Fruit fly (Drosophila melanogaster): ENCODE measurements around the gene Arf1.
A peak's percentile ranks its signal among the peaks of the same experiment; 100 is the strongest.

Gene Arf1

dm6 chr3L:22863367-22864078 is 8.5 kb downstream of the Arf1 start, which contains the start of gene CG33169 (continued):
- TF ChIP-seq Chrac-16 (GFP tag; optimal IDR thresholded peaks at IDR 0.05) (peak; percentile 71), CG11093 (GFP tag; IDR thresholded peaks at IDR 0.05) (peak; percentile 73; the same call in 2 of the 3 replicates), NFAT (GFP tag; IDR thresholded peaks at IDR 0.05) (peak; percentile 96), repo (GFP tag; optimal IDR thresholded peaks at IDR 0.05) (peak; percentile 87), Lpt (GFP tag; optimal IDR thresholded peaks at IDR 0.05) (no peak), Hand (GFP tag; optimal IDR thresholded peaks at IDR 0.05) (peak; percentile 47), Dref (GFP tag; IDR thresholded peaks at IDR 0.05) (peak; percentile 60), twi (tag; optimal IDR thresholded peaks at IDR 0.05) (peak; percentile 52), CG11085 (GFP tag; IDR thresholded peaks at IDR 0.05) (peak; percentile 95), Max (GFP tag; optimal IDR thresholded peaks at IDR 0.05) (peak; percentile 84), so (GFP tag; IDR thresholded peaks at IDR 0.05) (peak; percentile 71; the same call in 2 of the 3 replicates), CG10462 (GFP tag; optimal IDR thresholded peaks at IDR 0.05) (peak; percentile 16), cas (GFP tag; IDR thresholded peaks at IDR 0.05) (peak; percentile 81), gcm2 (GFP tag; optimal IDR thresholded peaks at IDR 0.05) (peak; percentile 80), da (GFP tag; optimal IDR thresholded peaks at IDR 0.05) (peak; percentile 79), scrt (GFP tag; optimal IDR thresholded peaks at IDR 0.05) (peak; percentile 100), nau (GFP tag; optimal IDR thresholded peaks at IDR 0.05) (no peak), Sin3A (optimal IDR thresholded peaks at IDR 0.05) (peak; percentile 53), kni (GFP tag; optimal IDR thresholded peaks at IDR 0.05) (peak; percentile 79), pnt (GFP tag; optimal IDR thresholded peaks at IDR 0.05) (peak; percentile 81), gt (GFP tag; IDR thresholded peaks at IDR 0.05) (peak; percentile 59), caup (GFP tag; optimal IDR thresholded peaks at IDR 0.05; ENCODE audit: severe bottlenecking) (peak; percentile 91), Taf1 (GFP tag; IDR thresholded peaks at IDR 0.05) (no peak), Tbp (GFP tag; optimal IDR thresholded peaks at IDR 0.05) (no peak), CG17328 (GFP tag; IDR thresholded peaks at IDR 0.05) (peak; percentile 80), CG6813 (GFP tag; optimal IDR thresholded peaks at IDR 0.05) (peak; percentile 43), CG7556 (GFP tag; optimal IDR thresholded peaks at IDR 0.05) (no peak), CG11247 (GFP tag; IDR thresholded peaks at IDR 0.05) (peak; percentile 95), Dip2 (GFP tag; IDR thresholded peaks at IDR 0.05) (no peak), MBD-R2 (GFP tag; IDR thresholded peaks at IDR 0.05) (peak; percentile 98), CG16813 (GFP tag; IDR thresholded peaks at IDR 0.05; ENCODE audit: partially characterized antibody) (peak; percentile 71), CG1529 (GFP tag; optimal IDR thresholded peaks at IDR 0.05) (peak; percentile 40), CG13424 (tag; optimal IDR thresholded peaks at IDR 0.05) (peak; percentile 66), CG16863 (GFP tag; optimal IDR thresholded peaks at IDR 0.05) (peak; percentile 82), Dll (GFP tag; IDR thresholded peaks at IDR 0.05; ENCODE audit: partially characterized antibody) (peak; percentile 61; the same call in 2 of the 4 replicates), org-1 (GFP tag; optimal IDR thresholded peaks at IDR 0.05) (peak; percentile 55), CG31365 (tag; optimal IDR thresholded peaks at IDR 0.05) (peak; percentile 40), CG8281 (tag; optimal IDR thresholded peaks at IDR 0.05) (peak; percentile 9), CG10959 (GFP tag; IDR thresholded peaks at IDR 0.05) (peak; percentile 56), CG3995 (GFP tag; optimal IDR thresholded peaks at IDR 0.05) (peak; percentile 66), z (GFP tag; IDR thresholded peaks at IDR 0.05) (no peak), bcd (GFP tag; optimal IDR thresholded peaks at IDR 0.05) (peak; percentile 88), YL-1 (GFP tag; optimal IDR thresholded peaks at IDR 0.05) (peak; percentile 83), Pdp1 (GFP tag; optimal IDR thresholded peaks at IDR 0.05) (peak; percentile 91 to 94), CG13296 (GFP tag; optimal IDR thresholded peaks at IDR 0.05) (peak; percentile 71), Deaf1 (tag; optimal IDR thresholded peaks at IDR 0.05) (peak; percentile 69), grau (tag; optimal IDR thresholded peaks at IDR 0.05) (peak; percentile 70), fu2 (GFP tag; optimal IDR thresholded peaks at IDR 0.05) (peak; percentile 91), chinmo (GFP tag; IDR thresholded peaks at IDR 0.05; ENCODE audit: partially characterized antibody) (peak; percentile 76; the same call in 3 of the 4 replicates), onecut (GFP tag; IDR thresholded peaks at IDR 0.05) (peak; percentile 76)

Measured in whole organism, embryonic.